Worm (Caenorhabditis elegans) whole organism, L4 larva: ENCODE measurements around the gene cdh-8.

Source experiments
- F49E8.2 ChIP-seq: sonication (generic microtip); optimal IDR thresholded peaks from 2 replicates; lab custom pipeline; 2016; ENCODE audit warnings: missing compliant biosample characterization, mild to moderate bottlenecking, missing genetic modification characterization, borderline replicate concordance
- T20F7.1 ChIP-seq: fragments of 200-800 bp; sonication (Bioruptor generic); optimal IDR thresholded peaks from 2 replicates; lab custom pipeline; 2018; ENCODE audit warnings: mild to moderate bottlenecking, missing genetic modification characterization, missing compliant biosample characterization
- T26A8.4 ChIP-seq: fragments of 200-800 bp; sonication (Bioruptor generic); IDR thresholded peaks from 2 replicates; pipeline ENCODE4 v1.3.6; 2022; ENCODE audit warnings: missing genetic modification characterization, missing compliant biosample characterization
- aha-1 ChIP-seq: fragments of 150-350 bp; peaks from one replicate; lab custom pipeline; 2014; ENCODE audit warnings: missing biosample characterization, missing genetic modification characterization
- arid-1 ChIP-seq: fragments of 200-800 bp; sonication (Bioruptor generic); conservative IDR thresholded peaks from 2 replicates; pipeline ENCODE4 v1.3.6; 2022; ENCODE audit warnings: missing genetic modification reagents, missing genetic modification characterization, missing compliant biosample characterization
- ceh-20 ChIP-seq: fragments of 200-800 bp; sonication (Bioruptor generic); IDR thresholded peaks from 2 replicates; pipeline ENCODE4 v1.3.6; 2022; ENCODE audit warnings: missing genetic modification reagents, missing genetic modification characterization, missing compliant biosample characterization
- ceh-44 ChIP-seq: fragments of 200-800 bp; sonication (Bioruptor generic); IDR thresholded peaks from 2 replicates; pipeline ENCODE4 v1.3.6; 2022; ENCODE audit warnings: missing genetic modification reagents, missing genetic modification characterization, missing compliant biosample characterization
- ctbp-1 ChIP-seq: fragments of 200-800 bp; sonication (Bioruptor generic); IDR thresholded peaks from 2 replicates; pipeline ENCODE4 v1.3.6; 2022; ENCODE audit warnings: missing genetic modification reagents, missing genetic modification characterization, missing compliant biosample characterization
- daf-12 ChIP-seq: fragments of 150-350 bp; optimal IDR thresholded peaks from 2 replicates; lab custom pipeline; 2014; ENCODE audit warnings: missing biosample characterization, missing genetic modification reagents, missing genetic modification characterization
- daf-16 ChIP-seq, 3 experiments: sonication (generic microtip); optimal IDR thresholded peaks; 2 replicates each; lab custom pipeline; 2016 to 2017; ENCODE audit warnings: missing genetic modification characterization in 3 of 3, missing genetic modification reagents in 3 of 3, mild to moderate bottlenecking in 2 of 3, missing compliant biosample characterization in 2 of 3, missing biosample characterization in 1 of 3, moderate library complexity in 1 of 3
- daf-8 ChIP-seq: fragments of 200-800 bp; sonication (Bioruptor generic); IDR thresholded peaks from 2 replicates; pipeline ENCODE4 v1.3.6; 2022; ENCODE audit warnings: missing genetic modification characterization, missing compliant biosample characterization
- dmd-6 ChIP-seq: fragments of 200-800 bp; sonication (Bioruptor generic); IDR thresholded peaks from 2 replicates; pipeline ENCODE4 v1.3.6; 2022; ENCODE audit warnings: missing genetic modification reagents, missing genetic modification characterization, missing compliant biosample characterization
- dpl-1 ChIP-seq: fragments of 150-350 bp; optimal IDR thresholded peaks from 2 replicates; lab custom pipeline; 2014; ENCODE audit warnings: missing biosample characterization, missing genetic modification reagents, missing genetic modification characterization
- dve-1 ChIP-seq: sonication (generic microtip); optimal IDR thresholded peaks from 2 replicates; lab custom pipeline; 2017; ENCODE audit warnings: antibody characterized with exemption, mild to moderate bottlenecking, missing genetic modification characterization, missing compliant biosample characterization; ENCODE audit not compliant: insufficient read depth
- fkh-10 ChIP-seq: fragments of 150-350 bp; optimal IDR thresholded peaks from 2 replicates; lab custom pipeline; 2014; ENCODE audit warnings: missing biosample characterization, missing genetic modification reagents, missing genetic modification characterization
- gei-8 ChIP-seq: fragments of 200-800 bp; sonication (Bioruptor generic); optimal IDR thresholded peaks from 2 replicates; lab custom pipeline; 2018; ENCODE audit warnings: mild to moderate bottlenecking, missing genetic modification characterization, missing compliant biosample characterization
- hlh-11 ChIP-seq: fragments of 200-800 bp; sonication (Bioruptor generic); optimal IDR thresholded peaks from 2 replicates; lab custom pipeline; 2018; ENCODE audit warnings: mild to moderate bottlenecking, missing genetic modification characterization, missing compliant biosample characterization
- hlh-30 ChIP-seq: sonication (generic microtip); optimal IDR thresholded peaks from 2 replicates; lab custom pipeline; 2017; ENCODE audit warnings: antibody characterized with exemption, mild to moderate bottlenecking, missing genetic modification characterization, missing compliant biosample characterization; ENCODE audit not compliant: insufficient read depth
- hmg-1.1 ChIP-seq: fragments of 200-800 bp; sonication (Bioruptor generic); IDR thresholded peaks from 2 replicates; pipeline ENCODE4 v1.3.6; 2022; ENCODE audit warnings: missing genetic modification reagents, missing genetic modification characterization, missing compliant biosample characterization
- lim-7 ChIP-seq: fragments of 200-800 bp; sonication (Bioruptor generic); IDR thresholded peaks from 2 replicates; pipeline ENCODE4 v1.3.6; 2022; ENCODE audit warnings: missing genetic modification characterization, missing compliant biosample characterization
- lin-1 ChIP-seq: fragments of 200-800 bp; sonication (Bioruptor generic); IDR thresholded peaks from 2 replicates; pipeline ENCODE4 v1.3.6; 2022; ENCODE audit warnings: missing genetic modification reagents, missing genetic modification characterization, missing compliant biosample characterization
- lin-15B ChIP-seq: fragments of 150-350 bp; sonication (generic microtip); optimal IDR thresholded peaks from 3 replicates; lab custom pipeline; 2014; ENCODE audit warnings: missing biosample characterization, missing genetic modification characterization
- mdl-1 ChIP-seq, 2 experiments: fragments of 150-350 bp in 1 of 2; sonication (generic microtip) in 1 of 2; optimal IDR thresholded peaks; 2 replicates each; lab custom pipeline; 2014 to 2017; ENCODE audit warnings: missing biosample characterization in 2 of 2, missing genetic modification characterization in 2 of 2
- mdt-29 ChIP-seq: fragments of 200-800 bp; sonication (Bioruptor generic); IDR thresholded peaks from 2 replicates; pipeline ENCODE4 v1.3.6; 2022; ENCODE audit warnings: missing genetic modification reagents, missing genetic modification characterization, missing compliant biosample characterization
- mes-2 ChIP-seq: sonication (generic microtip); optimal IDR thresholded peaks from 2 replicates; lab custom pipeline; 2016; ENCODE audit warnings: missing genotype, mild to moderate bottlenecking, missing genetic modification characterization, missing compliant biosample characterization; ENCODE audit not compliant: poor library complexity, severe bottlenecking
- mxl-3 ChIP-seq: fragments of 200-800 bp; sonication (Bioruptor generic); optimal IDR thresholded peaks from 2 replicates; lab custom pipeline; 2018; ENCODE audit warnings: mild to moderate bottlenecking, missing genetic modification characterization, missing compliant biosample characterization
- nhr-102 ChIP-seq: sonication (generic microtip); optimal IDR thresholded peaks from 2 replicates; lab custom pipeline; 2016; ENCODE audit warnings: mild to moderate bottlenecking, missing genetic modification characterization, moderate library complexity, missing compliant biosample characterization
- nhr-111 ChIP-seq: fragments of 200-800 bp; sonication (Bioruptor generic); optimal IDR thresholded peaks from 2 replicates; lab custom pipeline; 2018; ENCODE audit warnings: mild to moderate bottlenecking, missing genetic modification characterization, missing compliant biosample characterization
- nhr-6 ChIP-seq: fragments of 150-350 bp; optimal IDR thresholded peaks from 2 replicates; lab custom pipeline; 2014; ENCODE audit warnings: missing biosample characterization, missing genetic modification characterization
- nhr-77 ChIP-seq: fragments of 150-350 bp; optimal IDR thresholded peaks from 2 replicates; lab custom pipeline; 2014; ENCODE audit warnings: missing biosample characterization, missing genetic modification characterization
- pha-4 ChIP-seq, 2 experiments: fragments of 150-350 bp in 1 of 2; fragments of 200-800 bp in 1 of 2; sonication (Bioruptor generic) in 1 of 2; IDR thresholded peaks in 1 of 2; optimal IDR thresholded peaks in 1 of 2; 2 replicates each; pipeline versions ENCODE4 v1.3.6 to Lab custom; 2014 to 2022; ENCODE audit warnings: missing genetic modification characterization in 2 of 2, missing genetic modification reagents in 2 of 2, missing biosample characterization in 1 of 2, missing compliant biosample characterization in 1 of 2
- pqm-1 ChIP-seq: sonication (generic microtip); optimal IDR thresholded peaks from 2 replicates; lab custom pipeline; 2017; ENCODE audit warnings: missing biosample characterization, missing genetic modification characterization
- set-16 ChIP-seq: fragments of 200-800 bp; sonication (Bioruptor generic); IDR thresholded peaks from 2 replicates; pipeline ENCODE4 v1.3.6; 2022; ENCODE audit warnings: missing genetic modification reagents, missing genetic modification characterization, missing compliant biosample characterization
- spr-1 ChIP-seq: sonication (generic microtip); optimal IDR thresholded peaks from 2 replicates; lab custom pipeline; 2016; ENCODE audit warnings: mild to moderate bottlenecking, missing genetic modification characterization, missing compliant biosample characterization
- tag-97 ChIP-seq: fragments of 200-800 bp; sonication (Bioruptor generic); IDR thresholded peaks from 2 replicates; pipeline ENCODE4 v1.3.6; 2022; ENCODE audit warnings: missing genetic modification characterization, missing compliant biosample characterization
- tra-1 ChIP-seq: fragments of 200-800 bp; sonication (Bioruptor generic); IDR thresholded peaks from 2 replicates; pipeline ENCODE4 v1.3.6; 2022; ENCODE audit warnings: missing genetic modification reagents, missing genetic modification characterization, missing compliant biosample characterization
- unc-62 ChIP-seq, 3 experiments: fragments of 150-350 bp in 1 of 3; sonication (generic microtip); optimal IDR thresholded peaks in 2 of 3; peaks in 1 of 3; 1 replicate in 1 of 3; 2 replicates in 2 of 3; lab custom pipeline; 2014 to 2017; ENCODE audit warnings: missing biosample characterization in 3 of 3, missing genetic modification characterization in 3 of 3, missing genetic modification reagents in 3 of 3, missing genotype in 1 of 3
- zfp-3 ChIP-seq: fragments of 200-800 bp; sonication (Bioruptor generic); conservative IDR thresholded peaks from 2 replicates; pipeline ENCODE4 v1.3.6; 2022; ENCODE audit warnings: missing genetic modification reagents, missing genetic modification characterization, missing compliant biosample characterization
- zip-11 ChIP-seq: fragments of 200-800 bp; sonication (Bioruptor generic); IDR thresholded peaks from 2 replicates; pipeline ENCODE4 v1.3.6; 2022; ENCODE audit warnings: missing genetic modification characterization, missing compliant biosample characterization
- zip-2 ChIP-seq: fragments of 150-350 bp; optimal IDR thresholded peaks from 2 replicates; lab custom pipeline; 2014; ENCODE audit warnings: missing biosample characterization, missing genetic modification characterization

The cdh-8 gene

ce11 chrIV:291851-292367, 47.7 kb upstream of the cdh-8 start (continued):
- peak; percentile 36 for TF ChIP-seq mes-2 (tag; lab: Kevin White, UChicago)
- TF ChIP-seq lin-15B (tag; lab: Kevin White, UChicago) = no peak
- TF ChIP-seq F49E8.2 = no peak
- TF ChIP-seq nhr-77 = peak; percentile 33
- no peak for TF ChIP-seq lim-7 (GFP tag; lab: Robert Waterston, UW)
- TF ChIP-seq mxl-3 (GFP tag; lab: Kevin White, UChicago) = peak; percentile 60
- peak; percentile 50 for TF ChIP-seq gei-8 (GFP tag; lab: Kevin White, UChicago)
- peak; percentile 23; the same call in 1 of the 2 replicates for TF ChIP-seq lin-1 (GFP tag; lab: Robert Waterston, UW)
- TF ChIP-seq tra-1 = peak; percentile 49; the same call in 1 of the 2 replicates
- peak; percentile 48 for TF ChIP-seq T20F7.1 (GFP tag; lab: Kevin White, UChicago)
- no peak for TF ChIP-seq daf-12 (tag; lab: Kevin White, UChicago)
- TF ChIP-seq zip-2 (tag; lab: Kevin White, UChicago) = peak; percentile 58

DNA sequence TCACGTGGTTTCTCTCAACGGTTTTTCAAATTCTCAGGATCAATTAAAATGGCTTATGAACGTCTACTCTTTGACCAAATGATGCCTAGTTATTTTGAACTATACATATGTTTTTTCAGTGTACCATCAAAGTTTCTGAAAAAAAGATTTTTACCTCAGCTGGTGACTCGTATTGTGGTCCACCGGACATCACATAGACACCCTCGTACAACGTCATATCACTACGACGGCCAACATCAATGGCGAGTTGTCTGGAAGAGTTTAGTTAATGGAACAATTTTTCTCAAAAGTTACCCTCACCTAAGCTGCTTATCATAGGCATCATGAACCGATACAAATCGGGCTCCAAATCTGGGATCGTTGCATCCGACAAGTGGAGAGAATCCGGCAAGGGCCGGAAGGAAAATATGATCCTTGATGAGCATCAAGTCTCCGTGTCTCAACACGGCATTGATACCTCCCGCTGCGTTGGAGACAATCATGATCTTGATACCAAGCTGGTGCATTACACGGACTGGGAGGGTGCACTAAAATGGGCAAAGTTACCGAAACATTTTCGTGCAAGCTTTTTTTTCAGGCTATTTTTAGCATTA, 46.3 kb upstream of the cdh-8 start:
- TF ChIP-seq zip-11 (GFP tag; lab: Robert Waterston, UW) (no peak), unc-62 (GFP tag; optimal IDR thresholded peaks at IDR 0.05 in 1 of 2; lab: Kevin White, UChicago) (peak in 1 of 2 experiments; percentile 37), unc-62 (tag; optimal IDR thresholded peaks at IDR 0.05; lab: Kevin White, UChicago) (no peak), ctbp-1 (no peak), aha-1 (tag; lab: Kevin White, UChicago) (peak; percentile 95)

ce11 chrIV:293995-294700, 45.5 kb upstream of the cdh-8 start:
- TF ChIP-seq zfp-3 (GFP tag; lab: Robert Waterston, UW) (0 out of 2 replicates have a peak, but pooled peaks have one; percentile 14), dpl-1 (no peak), fkh-10 (GFP tag; lab: Kevin White, UChicago) (no peak), lin-1 (GFP tag; lab: Robert Waterston, UW) (0 out of 2 replicates have a peak, but pooled peaks have one; percentile 37), dve-1 (peak; percentile 43), hmg-1.1 (GFP tag; lab: Robert Waterston, UW) (no peak), hlh-11 (tag; lab: Kevin White, UChicago) (peak; percentile 13), nhr-111 (GFP tag; lab: Kevin White, UChicago) (no peak), dmd-6 (GFP tag; lab: Robert Waterston, UW) (peak; percentile 36), set-16 (GFP tag; lab: Robert Waterston, UW) (0 out of 2 replicates have a peak, but pooled peaks have one; percentile 8), nhr-102 (tag; lab: Kevin White, UChicago) (no peak), ceh-20 (GFP tag; lab: Robert Waterston, UW) (no peak), pqm-1 (tag; lab: Kevin White, UChicago) (peak; percentile 45), aha-1 (tag; lab: Kevin White, UChicago) (peak; percentile 88), daf-16 (GFP tag; optimal IDR thresholded peaks at IDR 0.05; lab: Kevin White, UChicago) (peak in 1 of 2 experiments; percentile 3), daf-16 (tag; optimal IDR thresholded peaks at IDR 0.05; lab: Kevin White, UChicago) (peak; percentile 24), hlh-30 (tag; lab: Kevin White, UChicago) (peak; percentile 37)

- TF ChIP-seq spr-1 (tag; lab: Kevin White, UChicago) (no peak), nhr-6 (no peak), daf-16 (GFP tag; optimal IDR thresholded peaks at IDR 0.05; lab: Kevin White, UChicago) (no peak), daf-16 (tag; optimal IDR thresholded peaks at IDR 0.05; lab: Kevin White, UChicago) (peak; percentile 20), tag-97 (GFP tag; lab: Robert Waterston, UW) (no peak), daf-8 (GFP tag; lab: Robert Waterston, UW) (no peak), ceh-44 (GFP tag; lab: Robert Waterston, UW) (no peak), dmd-6 (GFP tag; lab: Robert Waterston, UW) (peak; percentile 14; the same call in 1 of the 2 replicates), mdt-29 (GFP tag; lab: Robert Waterston, UW) (no peak), lin-1 (GFP tag; lab: Robert Waterston, UW) (peak; percentile 38; the same call in 1 of the 2 replicates), T26A8.4 (peak; percentile 28; the same call in 1 of the 2 replicates), pha-4 (GFP tag; IDR thresholded peaks at IDR 0.05; lab: Robert Waterston, UW) (peak; percentile 6; the same call in 1 of the 2 replicates), pha-4 (tag; optimal IDR thresholded peaks at IDR 0.05; lab: Kevin White, UChicago) (no peak), hmg-1.1 (GFP tag; lab: Robert Waterston, UW) (0 out of 2 replicates have a peak, but pooled peaks have one; percentile 14), hlh-11 (tag; lab: Kevin White, UChicago) (peak; percentile 30), mdl-1 (tag; optimal IDR thresholded peaks at IDR 0.05; lab: Kevin White, UChicago) (no peak), mxl-3 (GFP tag; lab: Kevin White, UChicago) (peak; percentile 46), arid-1 (no peak)
Measured at ce11 chrIV:294737-295136, 44.9 kb upstream of the cdh-8 start.
